Worm (Caenorhabditis elegans) whole organism, L2 larva: Measurements from ENCODE around the gene unc-4.

ENCODE experiments used
- ZK546.5 ChIP-seq: sonication (generic microtip); optimal IDR thresholded peaks from 2 replicates; lab custom pipeline; 2017; ENCODE audit warnings: missing biosample characterization, missing genetic modification characterization
- aly-2 ChIP-seq: fragments of 150-350 bp; optimal IDR thresholded peaks from 2 replicates; lab custom pipeline; 2014; ENCODE audit warnings: missing biosample characterization, missing genetic modification characterization
- blmp-1 ChIP-seq: sonication (generic microtip); optimal IDR thresholded peaks from 2 replicates; lab custom pipeline; 2017; ENCODE audit warnings: missing genetic modification characterization, mild to moderate bottlenecking, missing compliant biosample characterization, antibody characterized with exemption, moderate library complexity; ENCODE audit not compliant: insufficient read depth
- egl-27 ChIP-seq: sonication (generic microtip); optimal IDR thresholded peaks from 3 replicates; lab custom pipeline; 2017; ENCODE audit warnings: missing biosample characterization, missing genetic modification reagents, missing genetic modification characterization
- elt-3 ChIP-seq: sonication (generic microtip); optimal IDR thresholded peaks from 2 replicates; lab custom pipeline; 2017; ENCODE audit warnings: missing biosample characterization, missing genetic modification characterization
- nhr-11 ChIP-seq: fragments of 150-350 bp; optimal IDR thresholded peaks from 2 replicates; lab custom pipeline; 2014; ENCODE audit warnings: missing biosample characterization, missing genetic modification characterization
- nhr-23 ChIP-seq: fragments of 150-350 bp; optimal IDR thresholded peaks from 2 replicates; lab custom pipeline; 2014; ENCODE audit warnings: missing biosample characterization, missing genetic modification reagents, missing genetic modification characterization
- snpc-4 ChIP-seq: fragments of 150-350 bp; optimal IDR thresholded peaks from 2 replicates; lab custom pipeline; 2014; ENCODE audit warnings: missing biosample characterization, missing genetic modification characterization
- unc-39 ChIP-seq: fragments of 150-350 bp; optimal IDR thresholded peaks from 2 replicates; lab custom pipeline; 2014; ENCODE audit warnings: missing biosample characterization, missing genetic modification characterization
- ztf-11 ChIP-seq: sonication (generic microtip); optimal IDR thresholded peaks from 2 replicates; lab custom pipeline; 2017; ENCODE audit warnings: missing biosample characterization, missing genetic modification characterization

DNA sequence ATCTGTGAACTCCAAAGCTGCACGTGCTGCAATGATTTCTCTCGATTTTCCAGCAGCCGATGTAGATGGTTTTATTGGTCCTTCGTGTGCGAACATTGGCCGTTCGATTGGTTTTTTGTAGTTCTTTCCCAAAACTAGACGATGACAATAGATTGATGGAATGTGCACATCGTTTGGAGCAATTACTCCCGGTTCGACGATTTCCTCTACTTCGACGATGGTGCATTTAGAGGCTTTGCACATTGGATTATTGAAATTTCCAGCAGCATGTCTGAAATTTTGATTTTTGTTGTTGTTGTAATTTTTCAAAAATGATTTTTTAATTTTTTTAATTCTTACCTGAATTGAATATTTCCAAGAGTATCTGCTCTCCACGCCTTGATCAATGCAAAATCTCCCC, 35.5 kb upstream of the unc-4 start:
- TF ChIP-seq aly-2 (tag; lab: Kevin White, UChicago) (no peak), unc-39 (tag; lab: Kevin White, UChicago) (no peak), ztf-11 (tag; lab: Kevin White, UChicago) (no peak), blmp-1 (tag; lab: Kevin White, UChicago) (no peak), ZK546.5 (tag; lab: Kevin White, UChicago) (no peak), snpc-4 (tag; lab: Kevin White, UChicago) (no peak), nhr-23 (tag; lab: Kevin White, UChicago) (no peak), elt-3 (no peak), egl-27 (tag; lab: Kevin White, UChicago) (no peak), nhr-11 (no peak)
